Fruit fly (Drosophila melanogaster) whole organism, prepupa: ENCODE measurements around the gene RhoGAP15B.

Experiments used
- Blimp-1 ChIP-seq: fragments of 200-800 bp; sonication (Bioruptor generic); optimal IDR thresholded peaks from 3 replicates; lab custom pipeline; 2017; ENCODE audit warnings: missing biosample characterization, missing genetic modification characterization, mild to moderate bottlenecking, moderate library complexity, missing genetic modification reagents
- CG10631 ChIP-seq: fragments of 200-800 bp; sonication (Bioruptor generic); optimal IDR thresholded peaks from 2 replicates; lab custom pipeline; 2016; ENCODE audit warnings: missing biosample characterization, missing genetic modification characterization
- CG11294 ChIP-seq: fragments of 200-800 bp; sonication (Bioruptor generic); IDR thresholded peaks from 2 replicates; pipeline ENCODE4 v1.3.6; 2022; ENCODE audit warnings: missing biosample characterization, missing genetic modification characterization
- CG15336 ChIP-seq: fragments of 200-800 bp; sonication (Bioruptor generic); IDR thresholded peaks from 2 replicates; pipeline ENCODE4 v1.3.6; 2022; ENCODE audit warnings: missing biosample characterization, missing genetic modification characterization
- CG1621 ChIP-seq: fragments of 200-800 bp; sonication (Bioruptor generic); optimal IDR thresholded peaks from 3 replicates; lab custom pipeline; 2018; ENCODE audit warnings: missing biosample characterization, mild to moderate bottlenecking, missing genetic modification characterization
- CG16779 ChIP-seq: fragments of 200-800 bp; sonication (Bioruptor generic); optimal IDR thresholded peaks from 3 replicates; lab custom pipeline; 2017; ENCODE audit warnings: missing biosample characterization, mild to moderate bottlenecking, missing genetic modification characterization
- CG3032 ChIP-seq: fragments of 200-800 bp; optimal IDR thresholded peaks from 2 replicates; lab custom pipeline; 2019; ENCODE audit warnings: missing biosample characterization, mild to moderate bottlenecking, missing genetic modification characterization, moderate library complexity
- CG31627 ChIP-seq: fragments of 200-800 bp; sonication (Bioruptor generic); optimal IDR thresholded peaks from 3 replicates; lab custom pipeline; 2016; ENCODE audit warnings: missing biosample characterization, missing genetic modification characterization
- CG32006 ChIP-seq: fragments of 200-800 bp; sonication (Bioruptor generic); optimal IDR thresholded peaks from 3 replicates; lab custom pipeline; 2017; ENCODE audit warnings: missing biosample characterization, mild to moderate bottlenecking, missing genetic modification characterization
- CG34406 ChIP-seq: fragments of 200-800 bp; sonication (Bioruptor generic); optimal IDR thresholded peaks from 3 replicates; lab custom pipeline; 2016; ENCODE audit warnings: missing biosample characterization, missing genetic modification characterization
- CG4318 ChIP-seq: fragments of 200-800 bp; sonication (Bioruptor generic); optimal IDR thresholded peaks from 3 replicates; lab custom pipeline; 2017; ENCODE audit warnings: missing biosample characterization, mild to moderate bottlenecking, missing genetic modification characterization
- CG6163 ChIP-seq: fragments of 200-800 bp; sonication (Bioruptor generic); IDR thresholded peaks from 3 replicates; pipeline ENCODE4 v1.3.6; 2022; ENCODE audit warnings: missing biosample characterization, missing genetic modification characterization
- CG6276 ChIP-seq: fragments of 200-800 bp; sonication (Bioruptor generic); optimal IDR thresholded peaks from 2 replicates; lab custom pipeline; 2017; ENCODE audit warnings: missing biosample characterization, mild to moderate bottlenecking, missing genetic modification characterization
- CG6792 ChIP-seq: fragments of 200-800 bp; sonication (Bioruptor generic); optimal IDR thresholded peaks from 3 replicates; lab custom pipeline; 2016; ENCODE audit warnings: missing biosample characterization, missing genetic modification characterization
- CG8119 ChIP-seq: fragments of 200-800 bp; sonication (Bioruptor generic); IDR thresholded peaks from 3 replicates; pipeline ENCODE4 v1.3.6; 2022; ENCODE audit warnings: missing biosample characterization, missing genetic modification characterization
- CG8319 ChIP-seq: fragments of 200-800 bp; sonication (Bioruptor generic); optimal IDR thresholded peaks from 3 replicates; lab custom pipeline; 2016; ENCODE audit warnings: missing biosample characterization, missing genetic modification characterization
- CG8632 ChIP-seq: fragments of 200-800 bp; sonication (Bioruptor generic); optimal IDR thresholded peaks from 3 replicates; lab custom pipeline; 2016; ENCODE audit warnings: missing biosample characterization, missing genetic modification characterization
- CG9139 ChIP-seq: fragments of 200-800 bp; sonication (Bioruptor generic); optimal IDR thresholded peaks from 3 replicates; lab custom pipeline; 2017; ENCODE audit warnings: missing biosample characterization, mild to moderate bottlenecking, missing genetic modification characterization
- Eip75B ChIP-seq: fragments of 200-800 bp; sonication (Bioruptor generic); optimal IDR thresholded peaks from 3 replicates; lab custom pipeline; 2016; ENCODE audit warnings: missing biosample characterization, missing genetic modification characterization
- Eip78C ChIP-seq: fragments of 200-800 bp; sonication (Bioruptor generic); peaks from one replicate; lab custom pipeline; 2016; ENCODE audit warnings: missing biosample characterization, missing genetic modification characterization
- Eip93F ChIP-seq: fragments of 200-800 bp; sonication (Bioruptor generic); optimal IDR thresholded peaks from 2 replicates; lab custom pipeline; 2016; ENCODE audit warnings: missing biosample characterization, mild to moderate bottlenecking, missing genetic modification characterization
- Ets21C ChIP-seq: fragments of 200-800 bp; sonication (Bioruptor generic); optimal IDR thresholded peaks from 3 replicates; lab custom pipeline; 2016; ENCODE audit warnings: missing biosample characterization, missing genetic modification characterization
- Gug ChIP-seq: fragments of 200-800 bp; sonication (Bioruptor generic); IDR thresholded peaks from 2 replicates; pipeline ENCODE4 v1.3.6; 2022; ENCODE audit warnings: missing biosample characterization, missing genetic modification characterization
- Lpt ChIP-seq: fragments of 200-800 bp; sonication (Bioruptor generic); optimal IDR thresholded peaks from 3 replicates; lab custom pipeline; 2016; ENCODE audit warnings: missing biosample characterization, missing genetic modification characterization
- Met ChIP-seq: fragments of 200-800 bp; sonication (Bioruptor generic); optimal IDR thresholded peaks from 3 replicates; lab custom pipeline; 2016; ENCODE audit warnings: missing biosample characterization, missing genetic modification characterization
- OdsH ChIP-seq: fragments of 200-800 bp; sonication (Bioruptor generic); optimal IDR thresholded peaks from 3 replicates; lab custom pipeline; 2016; ENCODE audit warnings: missing biosample characterization, missing genetic modification characterization
- Smox ChIP-seq: fragments of 200-800 bp; sonication (Bioruptor generic); optimal IDR thresholded peaks from 3 replicates; lab custom pipeline; 2016; ENCODE audit warnings: missing biosample characterization, missing genetic modification characterization
- Sox15 ChIP-seq: fragments of 200-800 bp; sonication (Bioruptor generic); optimal IDR thresholded peaks from 3 replicates; lab custom pipeline; 2016; ENCODE audit warnings: missing biosample characterization, missing genetic modification characterization
- acj6 ChIP-seq: fragments of 200-800 bp; sonication (Bioruptor generic); optimal IDR thresholded peaks from 3 replicates; lab custom pipeline; 2016; ENCODE audit warnings: missing biosample characterization, missing genetic modification characterization
- cyc ChIP-seq: fragments of 200-800 bp; sonication (Bioruptor generic); optimal IDR thresholded peaks from 3 replicates; lab custom pipeline; 2016; ENCODE audit warnings: missing biosample characterization, missing genetic modification characterization
- dac ChIP-seq: fragments of 200-800 bp; sonication (Bioruptor generic); optimal IDR thresholded peaks from 2 replicates; lab custom pipeline; 2017; ENCODE audit warnings: missing biosample characterization, mild to moderate bottlenecking, missing genetic modification characterization
- dsx ChIP-seq: fragments of 200-800 bp; optimal IDR thresholded peaks from 3 replicates; lab custom pipeline; 2019; ENCODE audit warnings: missing biosample characterization, mild to moderate bottlenecking, missing genetic modification characterization, moderate library complexity; ENCODE audit not compliant: poor library complexity, severe bottlenecking
- eg ChIP-seq: fragments of 200-800 bp; sonication (Bioruptor generic); IDR thresholded peaks from 3 replicates; pipeline ENCODE4 v1.3.6; 2022; ENCODE audit warnings: missing biosample characterization, missing genetic modification characterization
- fd85E ChIP-seq: fragments of 200-800 bp; sonication (Bioruptor generic); optimal IDR thresholded peaks from 3 replicates; lab custom pipeline; 2016; ENCODE audit warnings: missing biosample characterization, missing genetic modification characterization
- fkh ChIP-seq: fragments of 200-800 bp; sonication (Bioruptor generic); optimal IDR thresholded peaks from 3 replicates; lab custom pipeline; 2017; ENCODE audit warnings: missing biosample characterization, mild to moderate bottlenecking, missing genetic modification characterization, moderate library complexity
- lz ChIP-seq: fragments of 200-800 bp; sonication (Bioruptor generic); optimal IDR thresholded peaks from 3 replicates; lab custom pipeline; 2016; ENCODE audit warnings: missing biosample characterization, missing genetic modification characterization
- net ChIP-seq: fragments of 200-800 bp; sonication (Bioruptor generic); optimal IDR thresholded peaks from 3 replicates; lab custom pipeline; 2016; ENCODE audit warnings: missing biosample characterization, missing genetic modification characterization
- pdm3 ChIP-seq: fragments of 200-800 bp; sonication (Bioruptor generic); optimal IDR thresholded peaks from 3 replicates; lab custom pipeline; 2016; ENCODE audit warnings: missing biosample characterization, missing genetic modification characterization
- salr ChIP-seq, 2 experiments: fragments of 200-800 bp; sonication (Bioruptor generic); optimal IDR thresholded peaks; 3 replicates each; lab custom pipeline; 2016 to 2018; ENCODE audit warnings: missing biosample characterization in 2 of 2, missing genetic modification characterization in 2 of 2, mild to moderate bottlenecking in 1 of 2
- spab ChIP-seq: fragments of 200-800 bp; sonication (Bioruptor generic); optimal IDR thresholded peaks from 2 replicates; lab custom pipeline; 2017; ENCODE audit warnings: missing biosample characterization, mild to moderate bottlenecking, missing genetic modification characterization, missing genetic modification reagents
- ss ChIP-seq, 2 experiments: fragments of 200-800 bp; sonication (Bioruptor generic); optimal IDR thresholded peaks; 2 replicates in 1 of 2; 3 replicates in 1 of 2; lab custom pipeline; 2017 to 2018; ENCODE audit warnings: mild to moderate bottlenecking in 2 of 2, missing biosample characterization in 2 of 2, missing genetic modification characterization in 2 of 2, moderate library complexity in 1 of 2
- svp ChIP-seq: fragments of 200-800 bp; sonication (Bioruptor generic); peaks from one replicate; lab custom pipeline; 2016; ENCODE audit warnings: missing biosample characterization, missing genetic modification characterization
- topi ChIP-seq: fragments of 200-800 bp; sonication (Bioruptor generic); optimal IDR thresholded peaks from 3 replicates; lab custom pipeline; 2016; ENCODE audit warnings: missing biosample characterization, missing genetic modification characterization
- vri ChIP-seq: fragments of 200-800 bp; sonication (Bioruptor generic); optimal IDR thresholded peaks from 3 replicates; lab custom pipeline; 2016; ENCODE audit warnings: missing biosample characterization, mild to moderate bottlenecking, missing genetic modification characterization

RhoGAP15B gene

DNA sequence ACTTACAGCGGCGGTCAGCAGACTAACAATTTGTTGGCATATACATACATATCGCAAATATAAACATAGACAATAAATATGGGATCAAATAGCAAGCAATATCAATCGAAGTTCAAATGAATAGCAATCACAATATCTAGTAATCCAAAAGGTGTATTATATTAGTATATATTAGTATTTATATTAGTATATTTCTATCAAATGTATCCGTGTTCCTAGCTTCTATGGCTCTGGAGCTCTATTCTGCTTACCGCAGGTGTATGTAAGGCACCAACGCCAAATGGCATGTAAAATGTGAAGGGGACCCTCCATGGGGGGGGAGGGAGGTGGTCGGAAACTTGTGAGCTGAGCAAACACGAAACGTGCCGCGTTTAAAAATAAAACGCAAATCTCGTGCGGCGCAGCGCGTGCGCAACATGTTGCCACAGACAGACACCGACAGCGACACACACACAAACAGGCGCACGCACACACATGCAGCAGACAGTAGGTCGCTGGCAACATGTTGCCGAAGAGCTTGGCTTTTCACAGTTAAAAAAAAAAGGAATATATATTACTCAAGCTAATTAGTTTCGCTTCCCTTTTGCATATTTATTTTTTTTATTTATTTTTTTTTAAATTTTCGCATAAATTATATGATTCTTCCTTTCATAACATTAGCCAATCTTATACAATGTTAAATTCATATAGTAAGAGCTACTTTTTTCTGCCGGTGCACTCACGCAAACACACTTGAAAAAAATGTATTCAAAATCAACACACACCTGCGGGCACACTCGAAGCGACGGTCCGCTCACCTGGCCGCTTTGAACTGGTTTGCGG lies 12.4 kb upstream of the RhoGAP15B start (continued):
- TF ChIP-seq CG1621 (tag; lab: Kevin White, UChicago) (peak; percentile 43), CG9139 (GFP tag; lab: Kevin White, UChicago) (peak; percentile 43), CG8319 (GFP tag; lab: Kevin White, UChicago) (peak; percentile 3), CG3032 (tag; lab: Kevin White, UChicago) (peak; percentile 73), CG6276 (GFP tag; lab: Kevin White, UChicago) (peak; percentile 69), acj6 (GFP tag; lab: Kevin White, UChicago) (peak; percentile 75), CG8632 (peak; percentile 63), CG32006 (GFP tag; lab: Kevin White, UChicago) (peak; percentile 75), eg (GFP tag; lab: Robert Waterston, UW) (peak; percentile 84), CG34406 (GFP tag; lab: Kevin White, UChicago) (peak; percentile 65), OdsH (GFP tag; lab: Kevin White, UChicago) (peak; percentile 75), CG15336 (GFP tag; lab: Robert Waterston, UW) (peak; percentile 86), CG31627 (GFP tag; lab: Kevin White, UChicago) (peak; percentile 39), fkh (GFP tag; lab: Kevin White, UChicago) (peak; percentile 64), fd85E (GFP tag; lab: Kevin White, UChicago) (no peak), CG6163 (GFP tag; lab: Robert Waterston, UW) (peak; percentile 73), CG10631 (GFP tag; lab: Kevin White, UChicago) (peak; percentile 76), dsx (GFP tag; lab: Kevin White, UChicago) (peak; percentile 85), spab (GFP tag; lab: Kevin White, UChicago) (peak; percentile 42), Lpt (GFP tag; lab: Kevin White, UChicago) (peak; percentile 65), Ets21C (GFP tag; lab: Kevin White, UChicago) (peak; percentile 38), CG6792 (GFP tag; lab: Kevin White, UChicago) (peak; percentile 58), Eip93F (peak; percentile 18), CG8119 (peak; percentile 84), Blimp-1 (GFP tag; lab: Kevin White, UChicago) (peak; percentile 56), Eip75B (peak; percentile 77), lz (GFP tag; lab: Kevin White, UChicago) (peak; percentile 59), svp (peak; percentile 81), Gug (GFP tag; lab: Robert Waterston, UW) (peak; percentile 69), CG11294 (GFP tag; lab: Robert Waterston, UW) (peak; percentile 70; the same call in 1 of the 2 replicates), dac (GFP tag; lab: Kevin White, UChicago) (peak; percentile 33), Smox (peak; percentile 46), CG4318 (GFP tag; lab: Kevin White, UChicago) (peak; percentile 43), topi (GFP tag; lab: Kevin White, UChicago) (peak; percentile 59)

DNA sequence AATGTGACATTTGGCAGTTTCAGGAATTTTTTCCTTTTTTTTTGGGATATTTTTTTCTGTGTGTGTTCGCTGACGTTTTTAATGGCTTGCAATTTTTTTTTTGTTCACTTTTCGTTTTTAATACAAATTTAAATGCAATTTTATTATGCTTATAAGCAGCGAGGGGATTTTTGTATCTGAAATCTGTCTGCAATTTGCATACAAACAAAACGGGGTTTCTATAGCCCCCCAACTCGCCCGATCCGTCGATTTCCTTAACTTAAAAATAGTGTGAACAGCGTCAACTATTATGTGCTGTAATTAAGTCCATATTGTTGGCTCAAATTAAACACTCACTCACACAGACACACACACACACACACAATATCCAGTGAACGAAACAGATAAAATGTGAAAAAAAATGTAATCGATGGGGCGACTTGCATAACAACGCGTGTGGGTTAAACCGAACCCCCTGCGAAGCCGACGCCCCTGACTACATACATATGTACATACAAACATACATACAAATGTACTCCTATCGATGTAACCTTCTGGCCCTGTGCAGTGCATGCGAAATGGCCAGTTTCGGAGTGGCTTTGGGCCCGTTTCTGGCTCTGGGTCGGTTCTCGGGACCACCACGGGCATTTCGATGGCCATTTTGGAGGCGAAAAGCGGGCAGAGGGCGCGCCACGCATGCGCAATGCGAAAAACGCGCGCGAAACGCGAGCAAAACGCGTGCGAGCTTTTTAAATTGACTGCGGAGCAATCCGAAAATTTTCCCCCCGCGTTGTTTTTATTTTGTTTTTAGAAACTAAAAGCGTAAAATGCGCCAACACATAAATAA lies 10.9 kb upstream of the RhoGAP15B start:
- peak; percentile 23 for TF ChIP-seq Sox15
- no peak for TF ChIP-seq dsx (GFP tag; lab: Kevin White, UChicago)
- peak; percentile 75 for TF ChIP-seq Eip78C (GFP tag; lab: Kevin White, UChicago)
- TF ChIP-seq CG4318 (GFP tag; lab: Kevin White, UChicago): no peak
- TF ChIP-seq CG34406 (GFP tag; lab: Kevin White, UChicago): peak; percentile 22
- no peak for TF ChIP-seq CG11294 (GFP tag; lab: Robert Waterston, UW)
- no peak for TF ChIP-seq CG1621 (tag; lab: Kevin White, UChicago)
- TF ChIP-seq fkh (GFP tag; lab: Kevin White, UChicago): no peak
- TF ChIP-seq eg (GFP tag; lab: Robert Waterston, UW): no peak
- TF ChIP-seq pdm3 (GFP tag; lab: Kevin White, UChicago): peak; percentile 2
- peak; percentile 3 for TF ChIP-seq Eip75B
- TF ChIP-seq CG3032 (tag; lab: Kevin White, UChicago): no peak
- peak; percentile 46 for TF ChIP-seq cyc (GFP tag; lab: Kevin White, UChicago)
- no peak for TF ChIP-seq Lpt (GFP tag; lab: Kevin White, UChicago)
- peak; percentile 30 for TF ChIP-seq Met (GFP tag; lab: Kevin White, UChicago)
- TF ChIP-seq dac (GFP tag; lab: Kevin White, UChicago): no peak
- TF ChIP-seq vri (GFP tag; lab: Kevin White, UChicago): no peak
- no peak for TF ChIP-seq salr (GFP tag; optimal IDR thresholded peaks at IDR 0.05; lab: Kevin White, UChicago)
- no peak for TF ChIP-seq CG6276 (GFP tag; lab: Kevin White, UChicago)
- no peak for TF ChIP-seq CG6792 (GFP tag; lab: Kevin White, UChicago)
- peak; percentile 50 for TF ChIP-seq CG31627 (GFP tag; lab: Kevin White, UChicago)
- TF ChIP-seq net: no peak
- no peak for TF ChIP-seq ss (GFP tag; optimal IDR thresholded peaks at IDR 0.05; lab: Kevin White, UChicago)
- TF ChIP-seq Eip93F: no peak
- peak; percentile 80 for TF ChIP-seq svp
- TF ChIP-seq CG32006 (GFP tag; lab: Kevin White, UChicago): no peak
- peak; percentile 37 for TF ChIP-seq lz (GFP tag; lab: Kevin White, UChicago)
- TF ChIP-seq CG16779 (tag; lab: Kevin White, UChicago): no peak
